Fruit fly (Drosophila melanogaster) whole organism, embryonic: ENCODE data around the gene GlnRS.

Experiments used
- B-H1 ChIP-seq: fragments of 200-800 bp; sonication (Bioruptor generic); IDR thresholded peaks from 3 replicates; pipeline ENCODE4 v1.3.6; 2022; ENCODE audit warnings: missing biosample characterization, missing genetic modification characterization
- C15 ChIP-seq: fragments of 200-800 bp; sonication (Bioruptor generic); IDR thresholded peaks from 3 replicates; pipeline ENCODE4 v1.3.6; 2022; ENCODE audit warnings: missing biosample characterization, missing genetic modification characterization
- CG11696 ChIP-seq: fragments of 200-800 bp; sonication (Bioruptor generic); IDR thresholded peaks from 2 replicates; pipeline ENCODE4 v1.3.6; 2022; ENCODE audit warnings: missing biosample characterization, missing genetic modification characterization
- CG12071 ChIP-seq: fragments of 200-800 bp; sonication (Bioruptor generic); optimal IDR thresholded peaks from 3 replicates; lab custom pipeline; 2018; ENCODE audit warnings: missing biosample characterization, mild to moderate bottlenecking, missing genetic modification characterization
- CG13624 ChIP-seq: fragments of 200-800 bp; sonication (Bioruptor generic); optimal IDR thresholded peaks from 2 replicates; lab custom pipeline; 2016; ENCODE audit warnings: missing biosample characterization, missing genetic modification characterization
- CG14667 ChIP-seq: fragments of 200-800 bp; sonication (Bioruptor generic); IDR thresholded peaks from 2 replicates; pipeline ENCODE4 v1.3.6; 2022; ENCODE audit warnings: missing biosample characterization, missing genetic modification characterization
- CG14860 ChIP-seq: fragments of 200-800 bp; sonication (Bioruptor generic); IDR thresholded peaks from 3 replicates; pipeline ENCODE4 v1.3.6; 2022; ENCODE audit warnings: missing biosample characterization, missing genetic modification characterization; ENCODE audit not compliant: partially characterized antibody
- CG15073 ChIP-seq: fragments of 200-800 bp; sonication (Bioruptor generic); optimal IDR thresholded peaks from 2 replicates; lab custom pipeline; 2016; ENCODE audit warnings: missing biosample characterization, missing genetic modification characterization
- CG1529 ChIP-seq: fragments of 200-800 bp; sonication (Bioruptor generic); optimal IDR thresholded peaks from 3 replicates; lab custom pipeline; 2018; ENCODE audit warnings: missing biosample characterization, missing genetic modification characterization
- CG15696 ChIP-seq: fragments of 200-800 bp; sonication (Bioruptor generic); optimal IDR thresholded peaks from 2 replicates; lab custom pipeline; 2019; ENCODE audit warnings: missing biosample characterization, mild to moderate bottlenecking, missing genetic modification characterization, moderate library complexity
- CG16863 ChIP-seq: fragments of 200-800 bp; sonication (Bioruptor generic); optimal IDR thresholded peaks from 3 replicates; lab custom pipeline; 2016; ENCODE audit warnings: missing biosample characterization, missing genetic modification characterization
- CG17568 ChIP-seq: fragments of 200-800 bp; sonication (Bioruptor generic); optimal IDR thresholded peaks from 2 replicates; lab custom pipeline; 2018; ENCODE audit warnings: missing biosample characterization, mild to moderate bottlenecking, missing genetic modification characterization, moderate library complexity
- CG2678 ChIP-seq: fragments of 200-800 bp; sonication (Bioruptor generic); optimal IDR thresholded peaks from 3 replicates; lab custom pipeline; 2019; ENCODE audit warnings: missing biosample characterization, mild to moderate bottlenecking, missing genetic modification characterization, moderate library complexity
- CG3065 ChIP-seq: fragments of 200-800 bp; sonication (Bioruptor generic); optimal IDR thresholded peaks from 2 replicates; lab custom pipeline; 2016; ENCODE audit warnings: missing biosample characterization, missing genetic modification characterization
- CG4282 ChIP-seq: fragments of 200-800 bp; sonication (Bioruptor generic); optimal IDR thresholded peaks from 2 replicates; lab custom pipeline; 2016; ENCODE audit warnings: missing biosample characterization, missing genetic modification characterization
- CG4360 ChIP-seq: fragments of 200-800 bp; sonication (Bioruptor generic); IDR thresholded peaks from 2 replicates; pipeline ENCODE4 v1.3.6; 2022; ENCODE audit warnings: missing biosample characterization, missing genetic modification characterization
- CG4424 ChIP-seq: fragments of 200-800 bp; sonication (Bioruptor generic); optimal IDR thresholded peaks from 3 replicates; lab custom pipeline; 2016; ENCODE audit warnings: missing biosample characterization, missing genetic modification characterization
- CG6765 ChIP-seq: fragments of 200-800 bp; sonication (Bioruptor generic); optimal IDR thresholded peaks from 3 replicates; lab custom pipeline; 2017; ENCODE audit warnings: missing biosample characterization, mild to moderate bottlenecking, missing genetic modification characterization
- CG7372 ChIP-seq: fragments of 200-800 bp; sonication (Bioruptor generic); IDR thresholded peaks from 2 replicates; pipeline ENCODE4 v1.3.6; 2022; ENCODE audit warnings: missing biosample characterization, missing genetic modification characterization
- CG8924 ChIP-seq: fragments of 200-800 bp; optimal IDR thresholded peaks from 3 replicates; lab custom pipeline; 2019; ENCODE audit warnings: missing biosample characterization, mild to moderate bottlenecking, missing genetic modification characterization, moderate library complexity
- Doc2 ChIP-seq: fragments of 200-800 bp; sonication (Bioruptor generic); IDR thresholded peaks from 2 replicates; pipeline ENCODE4 v1.3.6; 2022; ENCODE audit warnings: missing biosample characterization, missing genetic modification characterization
- ERR ChIP-seq: fragments of 200-800 bp; sonication (Bioruptor generic); optimal IDR thresholded peaks from 2 replicates; lab custom pipeline; 2016; ENCODE audit warnings: missing biosample characterization, missing genetic modification characterization
- Elba2 ChIP-seq: fragments of 200-800 bp; sonication (Bioruptor generic); optimal IDR thresholded peaks from 3 replicates; lab custom pipeline; 2016; ENCODE audit warnings: missing biosample characterization, missing genetic modification characterization
- Ets65A ChIP-seq: fragments of 200-800 bp; sonication (Bioruptor generic); peaks from one replicate; lab custom pipeline; 2016; ENCODE audit warnings: missing biosample characterization, missing genetic modification characterization
- HLH3B ChIP-seq: fragments of 200-800 bp; sonication (Bioruptor generic); IDR thresholded peaks from 2 replicates; pipeline ENCODE4 v1.3.6; 2022; ENCODE audit warnings: missing biosample characterization, missing genetic modification characterization
- HLH4C ChIP-seq: fragments of 200-800 bp; sonication (Bioruptor generic); IDR thresholded peaks from 3 replicates; pipeline ENCODE4 v1.3.6; 2022; ENCODE audit warnings: missing biosample characterization, missing genetic modification characterization; ENCODE audit not compliant: partially characterized antibody
- Nf-YC ChIP-seq: fragments of 200-800 bp; optimal IDR thresholded peaks from 3 replicates; lab custom pipeline; 2019; ENCODE audit warnings: missing biosample characterization, mild to moderate bottlenecking, missing genetic modification characterization, moderate library complexity
- NfI ChIP-seq: fragments of 200-800 bp; sonication (Bioruptor generic); optimal IDR thresholded peaks from 3 replicates; lab custom pipeline; 2018; ENCODE audit warnings: missing biosample characterization, mild to moderate bottlenecking, missing genetic modification characterization, moderate library complexity
- Taf1 ChIP-seq: fragments of 200-800 bp; sonication (Bioruptor generic); IDR thresholded peaks from 2 replicates; pipeline ENCODE4 v1.3.6; 2022; ENCODE audit warnings: missing biosample characterization, missing genetic modification characterization
- Tbp ChIP-seq: fragments of >200 bp; optimal IDR thresholded peaks from 2 replicates; lab custom pipeline; 2018; ENCODE audit warnings: missing biosample characterization, missing genetic modification characterization
- al ChIP-seq: fragments of 200-800 bp; sonication (Bioruptor generic); IDR thresholded peaks from 2 replicates; pipeline ENCODE4 v1.3.6; 2022; ENCODE audit warnings: missing biosample characterization, missing genetic modification characterization
- aop ChIP-seq: fragments of 200-800 bp; sonication (Bioruptor generic); IDR thresholded peaks from 2 replicates; pipeline ENCODE4 v1.3.6; 2022; ENCODE audit warnings: missing biosample characterization, missing genetic modification characterization
- ap ChIP-seq: fragments of 200-800 bp; sonication (Bioruptor generic); IDR thresholded peaks from 2 replicates; pipeline ENCODE4 v1.3.6; 2022; ENCODE audit warnings: missing biosample characterization, missing genetic modification characterization
- bab2 ChIP-seq: fragments of 200-800 bp; sonication (Bioruptor generic); optimal IDR thresholded peaks from 2 replicates; lab custom pipeline; 2016; ENCODE audit warnings: missing biosample characterization, missing genetic modification characterization
- bbx ChIP-seq: fragments of 200-800 bp; sonication (Bioruptor generic); IDR thresholded peaks from 2 replicates; pipeline ENCODE4 v1.3.6; 2022; ENCODE audit warnings: missing biosample characterization, missing genetic modification characterization; ENCODE audit not compliant: partially characterized antibody
- bigmax ChIP-seq: fragments of 200-800 bp; sonication (Bioruptor generic); optimal IDR thresholded peaks from 2 replicates; lab custom pipeline; 2018; ENCODE audit warnings: missing biosample characterization, mild to moderate bottlenecking, missing genetic modification characterization
- ci ChIP-seq: fragments of 200-800 bp; sonication (Bioruptor generic); IDR thresholded peaks from 3 replicates; pipeline ENCODE4 v1.3.6; 2022; ENCODE audit warnings: missing biosample characterization, missing genetic modification characterization
- croc ChIP-seq: fragments of 200-800 bp; sonication (Bioruptor generic); conservative IDR thresholded peaks from 3 replicates; pipeline ENCODE4 v1.3.6; 2022; ENCODE audit warnings: missing biosample characterization, missing genetic modification characterization
- dmrt11E ChIP-seq: fragments of 200-800 bp; sonication (Bioruptor generic); optimal IDR thresholded peaks from 3 replicates; lab custom pipeline; 2018; ENCODE audit warnings: missing biosample characterization, mild to moderate bottlenecking, missing genetic modification characterization, moderate library complexity
- eve ChIP-seq, 2 experiments: fragments of >200 bp; optimal IDR thresholded peaks; 2 replicates each; lab custom pipeline; 2017; ENCODE audit warnings: missing biosample characterization in 2 of 2, missing genetic modification characterization in 2 of 2
- fd96Cb ChIP-seq: fragments of 200-800 bp; sonication (Bioruptor generic); optimal IDR thresholded peaks from 2 replicates; lab custom pipeline; 2018; ENCODE audit warnings: missing biosample characterization, mild to moderate bottlenecking, missing genetic modification characterization, moderate library complexity
- gsb ChIP-seq: fragments of 200-800 bp; sonication (Bioruptor generic); IDR thresholded peaks from 2 replicates; pipeline ENCODE4 v1.3.6; 2022; ENCODE audit warnings: missing biosample characterization, missing genetic modification characterization
- kay ChIP-seq: fragments of 200-800 bp; sonication (Bioruptor generic); optimal IDR thresholded peaks from 2 replicates; lab custom pipeline; 2016; ENCODE audit warnings: missing biosample characterization, missing genetic modification characterization
- lilli ChIP-seq: fragments of 200-800 bp; sonication (Bioruptor generic); optimal IDR thresholded peaks from 3 replicates; lab custom pipeline; 2016; ENCODE audit warnings: missing biosample characterization, missing genetic modification characterization
- mld ChIP-seq: fragments of 200-800 bp; sonication (Bioruptor generic); IDR thresholded peaks from 3 replicates; pipeline ENCODE4 v1.3.6; 2022; ENCODE audit warnings: missing biosample characterization, missing genetic modification characterization; ENCODE audit not compliant: partially characterized antibody
- otp ChIP-seq: fragments of 200-800 bp; sonication (Bioruptor generic); IDR thresholded peaks from 3 replicates; pipeline ENCODE4, ENCODE4 v1.3.6; 2022; ENCODE audit warnings: missing biosample characterization, missing genetic modification characterization
- phol ChIP-seq: fragments of 200-800 bp; sonication (Bioruptor generic); optimal IDR thresholded peaks from 3 replicates; lab custom pipeline; 2018; ENCODE audit warnings: missing biosample characterization, mild to moderate bottlenecking, missing genetic modification characterization, moderate library complexity
- slp2 ChIP-seq: fragments of 200-800 bp; sonication (Bioruptor generic); optimal IDR thresholded peaks from 2 replicates; lab custom pipeline; 2016; ENCODE audit warnings: missing biosample characterization, missing genetic modification characterization
- tap ChIP-seq: fragments of 200-800 bp; optimal IDR thresholded peaks from 3 replicates; lab custom pipeline; 2019; ENCODE audit warnings: missing biosample characterization, mild to moderate bottlenecking, missing genetic modification characterization, moderate library complexity
- usp ChIP-seq: fragments of >200 bp; optimal IDR thresholded peaks from 2 replicates; lab custom pipeline; 2017; ENCODE audit warnings: missing biosample characterization, missing genetic modification characterization
- vfl ChIP-seq: fragments of 200-800 bp; sonication (Bioruptor generic); optimal IDR thresholded peaks from 2 replicates; lab custom pipeline; 2016; ENCODE audit warnings: missing biosample characterization, missing genetic modification characterization
- zfh1 ChIP-seq: fragments of 200-800 bp; sonication (Bioruptor generic); IDR thresholded peaks from 3 replicates; pipeline ENCODE4 v1.3.6; 2022; ENCODE audit warnings: missing biosample characterization, missing genetic modification characterization

The GlnRS gene

dm6 chr3R:25247379-25247869 lies 18.1 kb downstream of the GlnRS start, which contains the start of the genes RpS27 and Nup37 (continued):
- TF ChIP-seq Doc2 (GFP tag; lab: Robert Waterston, UW) (peak; percentile 94), Tbp (GFP tag; lab: Kevin White, UChicago) (no peak), HLH3B (GFP tag; lab: Robert Waterston, UW) (peak; percentile 95), CG13624 (GFP tag; lab: Kevin White, UChicago) (peak; percentile 99), otp (peak; percentile 98), CG15073 (GFP tag; lab: Kevin White, UChicago) (peak; percentile 68), aop (GFP tag; lab: Robert Waterston, UW) (peak; percentile 80; the same call in 1 of the 2 replicates), slp2 (GFP tag; lab: Kevin White, UChicago) (peak; percentile 99), phol (tag; lab: Kevin White, UChicago) (peak; percentile 97), CG17568 (GFP tag; lab: Kevin White, UChicago) (peak; percentile 98), bbx (GFP tag; lab: Robert Waterston, UW) (0 out of 2 replicates have a peak, but pooled peaks have one; percentile 34), vfl (peak; percentile 98), CG6765 (peak; percentile 100), CG14860 (GFP tag; lab: Robert Waterston, UW) (no peak), CG15696 (tag; lab: Kevin White, UChicago) (peak; percentile 81), Nf-YC (tag; lab: Kevin White, UChicago) (peak; percentile 88), fd96Cb (peak; percentile 91), CG12071 (peak; percentile 99), bab2 (GFP tag; lab: Kevin White, UChicago) (peak; percentile 97), usp (no peak), CG3065 (GFP tag; lab: Kevin White, UChicago) (peak; percentile 98), HLH4C (GFP tag; lab: Robert Waterston, UW) (no peak), dmrt11E (peak; percentile 94), CG4424 (GFP tag; lab: Kevin White, UChicago) (peak; percentile 98), CG7372 (GFP tag; lab: Robert Waterston, UW) (peak; percentile 94), bigmax (peak; percentile 86), zfh1 (peak; percentile 98), NfI (GFP tag; lab: Kevin White, UChicago) (peak; percentile 100), CG4360 (GFP tag; lab: Robert Waterston, UW) (peak; percentile 67), CG1529 (GFP tag; lab: Kevin White, UChicago) (peak; percentile 96), lilli (GFP tag; lab: Kevin White, UChicago) (peak; percentile 96), mld (no peak), CG2678 (tag; lab: Kevin White, UChicago) (peak; percentile 92), Elba2 (GFP tag; lab: Kevin White, UChicago) (peak; percentile 72), C15 (GFP tag; lab: Robert Waterston, UW) (peak; percentile 93), B-H1 (GFP tag; lab: Robert Waterston, UW) (peak; percentile 90), tap (tag; lab: Kevin White, UChicago) (peak; percentile 88), ap (GFP tag; lab: Robert Waterston, UW) (peak; percentile 95), CG16863 (GFP tag; lab: Kevin White, UChicago) (peak; percentile 98), CG4282 (GFP tag; lab: Kevin White, UChicago) (peak; percentile 97), CG14667 (GFP tag; lab: Robert Waterston, UW) (peak; percentile 93), croc (GFP tag; lab: Robert Waterston, UW) (peak; percentile 88), CG11696 (GFP tag; lab: Robert Waterston, UW) (peak; percentile 84), Taf1 (GFP tag; lab: Robert Waterston, UW) (peak; percentile 81; the same call in 1 of the 2 replicates), gsb (GFP tag; lab: Robert Waterston, UW) (peak; percentile 95), al (GFP tag; lab: Robert Waterston, UW) (peak; percentile 95), Ets65A (GFP tag; lab: Kevin White, UChicago) (peak; percentile 100), kay (GFP tag; lab: Kevin White, UChicago) (peak; percentile 93), CG8924 (tag; lab: Kevin White, UChicago) (peak; percentile 93), ci (peak; percentile 99), eve (GFP tag; optimal IDR thresholded peaks at IDR 0.05; lab: Kevin White, UChicago) (no peak), ERR (GFP tag; lab: Kevin White, UChicago) (peak; percentile 90)
